Fruit fly (Drosophila melanogaster): ENCODE data around the gene Rh7.

Gene Rh7

dm6 chr3L:12145709-12146694, 29.3 kb downstream of the Rh7 start, which contains the start of the genes eIF3l and Nrx-IV (continued):
- TF ChIP-seq CG4617 (GFP tag; optimal IDR thresholded peaks at IDR 0.05; ENCODE audit: borderline replicate concordance), result peak; percentile 47
- TF ChIP-seq ssp (GFP tag; IDR thresholded peaks at IDR 0.05), result no peak
- no peak for TF ChIP-seq en (GFP tag; optimal IDR thresholded peaks at IDR 0.05)
- TF ChIP-seq sd (tag; optimal IDR thresholded peaks at IDR 0.05), result no peak
- no peak for TF ChIP-seq Six4 (GFP tag; optimal IDR thresholded peaks at IDR 0.05)
- no peak for TF ChIP-seq Nf-YA (GFP tag; IDR thresholded peaks at IDR 0.05)
- no peak for TF ChIP-seq CG8290 (GFP tag; optimal IDR thresholded peaks at IDR 0.05)
- no peak for TF ChIP-seq CG8290 (tag; optimal IDR thresholded peaks at IDR 0.05)
- TF ChIP-seq D (optimal IDR thresholded peaks at IDR 0.05), result no peak
- no peak for TF ChIP-seq D (GFP tag; optimal IDR thresholded peaks at IDR 0.05)
- TF ChIP-seq Ets65A (GFP tag), result no peak
- TF ChIP-seq Kr (GFP tag; optimal IDR thresholded peaks at IDR 0.05), result no peak
- no peak for TF ChIP-seq yki (optimal IDR thresholded peaks at IDR 0.05)
- TF ChIP-seq klu (GFP tag; IDR thresholded peaks at IDR 0.05), result no peak
- TF ChIP-seq stwl (tag; optimal IDR thresholded peaks at IDR 0.05), result peak; percentile 35
- no peak for TF ChIP-seq gro (GFP tag; optimal IDR thresholded peaks at IDR 0.05)
- peak; percentile 88 for TF ChIP-seq bigmax (GFP tag; optimal IDR thresholded peaks at IDR 0.05)
- TF ChIP-seq CG17912 (GFP tag; optimal IDR thresholded peaks at IDR 0.05), result no peak
- peak; percentile 69 for TF ChIP-seq HLH4C (GFP tag; IDR thresholded peaks at IDR 0.05; ENCODE audit: partially characterized antibody)
- no peak for TF ChIP-seq nau (GFP tag; optimal IDR thresholded peaks at IDR 0.05)
- TF ChIP-seq Taf1 (GFP tag; IDR thresholded peaks at IDR 0.05), result no peak
- no peak for TF ChIP-seq toy (GFP tag; IDR thresholded peaks at IDR 0.05)
- TF ChIP-seq zf30C (GFP tag; optimal IDR thresholded peaks at IDR 0.05), result no peak
- peak; percentile 39 for TF ChIP-seq HLHmδ (GFP tag; optimal IDR thresholded peaks at IDR 0.05)
- TF ChIP-seq psq (GFP tag; optimal IDR thresholded peaks at IDR 0.05), result no peak
- no peak for TF ChIP-seq lab (GFP tag; optimal IDR thresholded peaks at IDR 0.05)
- no peak for TF ChIP-seq CG33557 (GFP tag; optimal IDR thresholded peaks at IDR 0.05)
- peak; percentile 41; the same call in 1 of the 2 replicates for TF ChIP-seq sna (GFP tag; IDR thresholded peaks at IDR 0.05; ENCODE audit: partially characterized antibody)
- no peak for TF ChIP-seq CoRest (tag; optimal IDR thresholded peaks at IDR 0.05)
- TF ChIP-seq croc (GFP tag; conservative IDR thresholded peaks at IDR 0.05), result no peak
- no peak for TF ChIP-seq CG8924 (tag; optimal IDR thresholded peaks at IDR 0.05)
- TF ChIP-seq CG9437 (GFP tag; optimal IDR thresholded peaks at IDR 0.05), result peak; percentile 30
- TF ChIP-seq CG6254 (GFP tag; optimal IDR thresholded peaks at IDR 0.05), result no peak
- TF ChIP-seq CG2875 (GFP tag; optimal IDR thresholded peaks at IDR 0.05), result no peak
- peak; percentile 66; the same call in 2 of the 3 replicates for TF ChIP-seq CG16813 (GFP tag; IDR thresholded peaks at IDR 0.05; ENCODE audit: partially characterized antibody)
- no peak for TF ChIP-seq sqz (GFP tag; optimal IDR thresholded peaks at IDR 0.05)
- TF ChIP-seq CG34376 (GFP tag; optimal IDR thresholded peaks at IDR 0.05), result no peak
- no peak for TF ChIP-seq CG17568 (GFP tag; optimal IDR thresholded peaks at IDR 0.05)
- peak; percentile 64; the same call in 1 of the 3 replicates for TF ChIP-seq vnd (GFP tag; IDR thresholded peaks at IDR 0.05; ENCODE audit: partially characterized antibody)
- TF ChIP-seq pb (GFP tag; optimal IDR thresholded peaks at IDR 0.05), result no peak
- no peak for TF ChIP-seq Dek (tag; optimal IDR thresholded peaks at IDR 0.05)
- no peak for TF ChIP-seq CG4730 (GFP tag; IDR thresholded peaks at IDR 0.05)
- no peak for TF ChIP-seq CG18011 (GFP tag; optimal IDR thresholded peaks at IDR 0.05)
- no peak for TF ChIP-seq dimm (GFP tag; IDR thresholded peaks at IDR 0.05)
- TF ChIP-seq aop (GFP tag; IDR thresholded peaks at IDR 0.05), result no peak
- TF ChIP-seq CkIIα-i1 (GFP tag; IDR thresholded peaks at IDR 0.05), result no peak
- TF ChIP-seq CG13775 (GFP tag; optimal IDR thresholded peaks at IDR 0.05), result no peak
- no peak for TF ChIP-seq CG4707 (GFP tag; optimal IDR thresholded peaks at IDR 0.05)
- no peak for TF ChIP-seq CG1792 (GFP tag; optimal IDR thresholded peaks at IDR 0.05)

Data from whole organism, embryonic.